Worm (Caenorhabditis elegans): ENCODE results near the gene sre-38.

DNA sequence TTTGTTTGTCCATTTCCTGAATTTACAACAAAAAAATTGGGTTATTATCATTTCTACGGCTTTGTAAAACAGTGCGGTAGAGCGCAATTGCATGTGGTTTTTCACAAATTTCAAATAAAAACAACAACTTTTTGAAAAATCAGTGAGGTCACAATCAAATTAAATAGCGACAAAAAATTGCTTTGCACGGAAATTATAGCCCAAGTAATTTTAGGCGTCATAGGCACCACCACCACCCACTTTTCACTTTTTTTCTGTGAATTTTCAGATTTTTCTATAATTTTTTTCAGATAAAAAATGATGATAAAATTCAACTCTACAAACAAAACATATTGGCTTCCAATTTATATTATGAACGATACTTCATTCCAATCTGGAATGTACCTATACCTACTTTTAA, at the start of gene sre-38:
- TF ChIP-seq elt-2 (tag; optimal IDR thresholded peaks at IDR 0.05), result no peak
- TF ChIP-seq nhr-76 (tag; optimal IDR thresholded peaks at IDR 0.05), result no peak
- no peak for TF ChIP-seq ceh-82 (tag; optimal IDR thresholded peaks at IDR 0.05)
- no peak for TF ChIP-seq fkh-10 (GFP tag; optimal IDR thresholded peaks at IDR 0.05)
- TF ChIP-seq nhr-25 (tag; optimal IDR thresholded peaks at IDR 0.05), result no peak
- TF ChIP-seq sea-2 (GFP tag; optimal IDR thresholded peaks at IDR 0.05), result no peak
- TF ChIP-seq ceh-16 (tag; optimal IDR thresholded peaks at IDR 0.05), result no peak

Measured in whole organism, L3 larva.